Worm (Caenorhabditis elegans) whole organism, late embryonic: ENCODE data around the gene C25A11.2.

Source experiments
- C38D4.7 ChIP-seq: fragments of 200-800 bp; sonication (Bioruptor generic); optimal IDR thresholded peaks from 2 replicates; lab custom pipeline; 2018; ENCODE audit warnings: mild to moderate bottlenecking, missing genetic modification characterization, moderate library complexity, missing compliant biosample characterization
- K02D7.2 ChIP-seq: sonication (generic microtip); optimal IDR thresholded peaks from 2 replicates; lab custom pipeline; 2017; ENCODE audit warnings: mild to moderate bottlenecking, missing genetic modification characterization, missing compliant biosample characterization
- K09A11.1 ChIP-seq: sonication (generic microtip); optimal IDR thresholded peaks from 2 replicates; lab custom pipeline; 2017; ENCODE audit warnings: antibody characterized with exemption, mild to moderate bottlenecking, missing genetic modification characterization, missing compliant biosample characterization; ENCODE audit not compliant: insufficient read depth
- T23F11.4 ChIP-seq: fragments of 200-800 bp; sonication (Bioruptor generic); optimal IDR thresholded peaks from 2 replicates; lab custom pipeline; 2018; ENCODE audit warnings: mild to moderate bottlenecking, missing genetic modification characterization, missing compliant biosample characterization
- Y22D7AL.16 ChIP-seq: sonication (generic microtip); optimal IDR thresholded peaks from 2 replicates; lab custom pipeline; 2016; ENCODE audit warnings: missing genetic modification characterization, missing compliant biosample characterization
- ahr-1 ChIP-seq: sonication (generic microtip); optimal IDR thresholded peaks from 2 replicates; lab custom pipeline; 2016; ENCODE audit warnings: missing genetic modification characterization, missing compliant biosample characterization
- ama-1 ChIP-seq: fragments of 150-350 bp; optimal IDR thresholded peaks from 2 replicates; lab custom pipeline; 2014
- ceh-18 ChIP-seq: sonication (generic microtip); optimal IDR thresholded peaks from 2 replicates; lab custom pipeline; 2016; ENCODE audit warnings: missing genetic modification characterization, missing compliant biosample characterization
- ceh-2 ChIP-seq: sonication (generic microtip); optimal IDR thresholded peaks from 2 replicates; lab custom pipeline; 2016; ENCODE audit warnings: missing genotype, missing genetic modification characterization, missing compliant biosample characterization
- ceh-22 ChIP-seq: sonication (generic microtip); optimal IDR thresholded peaks from 2 replicates; lab custom pipeline; 2017; ENCODE audit warnings: missing biosample characterization, missing genetic modification characterization
- ceh-31 ChIP-seq: sonication (generic microtip); optimal IDR thresholded peaks from 2 replicates; lab custom pipeline; 2016; ENCODE audit warnings: missing genetic modification characterization, missing compliant biosample characterization
- ceh-48 ChIP-seq: sonication (generic microtip); optimal IDR thresholded peaks from 2 replicates; lab custom pipeline; 2016; ENCODE audit warnings: missing genetic modification characterization, inconsistent platforms, missing compliant biosample characterization
- elt-2 ChIP-seq: sonication (generic microtip); optimal IDR thresholded peaks from 2 replicates; lab custom pipeline; 2016; ENCODE audit warnings: missing genetic modification reagents, missing genetic modification characterization, missing compliant biosample characterization
- elt-4 ChIP-seq: sonication (generic microtip); optimal IDR thresholded peaks from 2 replicates; lab custom pipeline; 2016; ENCODE audit warnings: missing genetic modification characterization, missing compliant biosample characterization
- gmeb-2 ChIP-seq: sonication (generic microtip); optimal IDR thresholded peaks from 2 replicates; lab custom pipeline; 2016; ENCODE audit warnings: missing genetic modification characterization, inconsistent platforms, missing compliant biosample characterization
- hlh-13 ChIP-seq: fragments of 200-800 bp; sonication (Bioruptor generic); optimal IDR thresholded peaks from 2 replicates; lab custom pipeline; 2018; ENCODE audit warnings: mild to moderate bottlenecking, missing genetic modification characterization, missing compliant biosample characterization
- hlh-15 ChIP-seq: sonication (generic microtip); optimal IDR thresholded peaks from 2 replicates; lab custom pipeline; 2016; ENCODE audit warnings: missing genetic modification characterization, missing compliant biosample characterization
- hlh-30 ChIP-seq: sonication (generic microtip); optimal IDR thresholded peaks from 2 replicates; lab custom pipeline; 2017; ENCODE audit warnings: antibody characterized with exemption, missing genetic modification characterization, missing compliant biosample characterization; ENCODE audit not compliant: insufficient read depth
- hlh-6 ChIP-seq: sonication (generic microtip); optimal IDR thresholded peaks from 2 replicates; lab custom pipeline; 2016; ENCODE audit warnings: missing genotype, missing genetic modification characterization, missing compliant biosample characterization
- hlh-8 ChIP-seq: sonication (generic microtip); optimal IDR thresholded peaks from 2 replicates; lab custom pipeline; 2016; ENCODE audit warnings: missing genotype, missing genetic modification characterization, missing compliant biosample characterization
- lim-6 ChIP-seq: sonication (generic microtip); optimal IDR thresholded peaks from 2 replicates; lab custom pipeline; 2016; ENCODE audit warnings: missing genetic modification characterization, missing compliant biosample characterization
- madf-2 ChIP-seq: sonication (generic microtip); optimal IDR thresholded peaks from 2 replicates; lab custom pipeline; 2017; ENCODE audit warnings: missing genetic modification characterization, missing compliant biosample characterization
- nfya-1 ChIP-seq: sonication (generic microtip); optimal IDR thresholded peaks from 2 replicates; lab custom pipeline; 2017; ENCODE audit warnings: missing genetic modification characterization, mild to moderate bottlenecking, missing compliant biosample characterization, antibody characterized with exemption, moderate library complexity
- nhr-232 ChIP-seq: sonication (generic microtip); optimal IDR thresholded peaks from 2 replicates; lab custom pipeline; 2016; ENCODE audit warnings: missing genetic modification characterization, missing compliant biosample characterization
- npax-4 ChIP-seq: sonication (generic microtip); optimal IDR thresholded peaks from 2 replicates; lab custom pipeline; 2016; ENCODE audit warnings: missing genetic modification characterization, missing compliant biosample characterization
- odd-2 ChIP-seq: sonication (generic microtip); optimal IDR thresholded peaks from 2 replicates; lab custom pipeline; 2017; ENCODE audit warnings: antibody characterized with exemption, mild to moderate bottlenecking, missing genetic modification characterization, missing compliant biosample characterization
- pha-2 ChIP-seq: sonication (generic microtip); optimal IDR thresholded peaks from 2 replicates; lab custom pipeline; 2017; ENCODE audit warnings: mild to moderate bottlenecking, missing genetic modification characterization, missing compliant biosample characterization
- pqm-1 ChIP-seq: sonication (generic microtip); optimal IDR thresholded peaks from 2 replicates; lab custom pipeline; 2016; ENCODE audit warnings: missing genetic modification characterization, missing compliant biosample characterization
- ref-2 ChIP-seq: sonication (generic microtip); optimal IDR thresholded peaks from 2 replicates; lab custom pipeline; 2016; ENCODE audit warnings: missing genetic modification characterization, missing compliant biosample characterization
- rnt-1 ChIP-seq: sonication (generic microtip); optimal IDR thresholded peaks from 2 replicates; lab custom pipeline; 2016; ENCODE audit warnings: missing genetic modification characterization, missing compliant biosample characterization
- sdc-2 ChIP-seq: sonication (generic microtip); optimal IDR thresholded peaks from 2 replicates; lab custom pipeline; 2016; ENCODE audit warnings: missing genotype, missing genetic modification characterization, missing compliant biosample characterization
- sox-2 ChIP-seq: fragments of 200-800 bp; sonication (Bioruptor generic); IDR thresholded peaks from 2 replicates; pipeline ENCODE4 v1.3.6; 2022; ENCODE audit warnings: missing genetic modification reagents, missing genetic modification characterization, missing compliant biosample characterization
- syd-9 ChIP-seq: sonication (generic microtip); optimal IDR thresholded peaks from 2 replicates; lab custom pipeline; 2016; ENCODE audit warnings: mild to moderate bottlenecking, missing genetic modification characterization, moderate library complexity, missing compliant biosample characterization
- tbx-2 ChIP-seq: sonication (generic microtip); optimal IDR thresholded peaks from 2 replicates; lab custom pipeline; 2016; ENCODE audit warnings: missing genetic modification characterization, missing compliant biosample characterization
- ttx-3 ChIP-seq: sonication (generic microtip); optimal IDR thresholded peaks from 2 replicates; lab custom pipeline; 2016; ENCODE audit warnings: missing genetic modification reagents, missing genetic modification characterization, missing compliant biosample characterization
- unc-3 ChIP-seq, 2 experiments: fragments of 200-800 bp in 1 of 2; sonication (Bioruptor generic) in 1 of 2; sonication (generic microtip) in 1 of 2; conservative IDR thresholded peaks in 1 of 2; optimal IDR thresholded peaks in 1 of 2; 2 replicates each; pipeline versions ENCODE4 v1.3.6 to Lab custom; 2016 to 2022; ENCODE audit warnings: missing compliant biosample characterization in 2 of 2, missing genetic modification characterization in 2 of 2, missing genetic modification reagents in 1 of 2
- unc-42 ChIP-seq: sonication (generic microtip); optimal IDR thresholded peaks from 2 replicates; lab custom pipeline; 2016; ENCODE audit warnings: missing genotype, missing genetic modification characterization, missing compliant biosample characterization
- unc-55 ChIP-seq: sonication (generic microtip); optimal IDR thresholded peaks from 2 replicates; lab custom pipeline; 2017; ENCODE audit warnings: missing biosample characterization, missing genetic modification reagents, missing genetic modification characterization
- ztf-16 ChIP-seq: sonication (generic microtip); optimal IDR thresholded peaks from 2 replicates; lab custom pipeline; 2017; ENCODE audit warnings: missing genetic modification characterization, missing compliant biosample characterization

The C25A11.2 gene

DNA sequence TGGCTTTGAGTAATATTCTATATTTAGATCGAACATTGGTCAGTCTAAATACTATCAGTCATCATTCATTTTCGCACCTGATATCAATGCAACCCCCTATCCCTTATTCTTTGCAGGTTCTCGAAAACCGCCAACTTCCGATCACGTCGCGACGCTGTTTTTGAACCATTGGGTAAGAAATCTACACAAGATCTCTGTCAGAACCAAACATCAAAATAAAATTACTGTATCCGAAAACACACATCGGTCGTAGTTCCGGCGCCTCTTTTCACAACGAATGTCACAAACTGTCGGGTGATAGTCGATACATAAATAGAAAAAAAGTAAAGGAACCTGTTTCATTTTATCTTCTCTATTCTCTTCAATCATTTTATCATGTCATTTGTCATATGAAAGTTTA is 33.1 kb downstream of the C25A11.2 start:
- TF ChIP-seq Y22D7AL.16 (tag; lab: Kevin White, UChicago) (no peak), ceh-48 (no peak), syd-9 (tag; lab: Kevin White, UChicago) (no peak), gmeb-2 (no peak), hlh-13 (no peak), unc-3 (GFP tag; conservative IDR thresholded peaks at IDR 0.05; lab: Robert Waterston, UW) (no peak), unc-3 (tag; optimal IDR thresholded peaks at IDR 0.05; lab: Kevin White, UChicago) (no peak), C38D4.7 (GFP tag; lab: Kevin White, UChicago) (no peak), ama-1 (lab: Kevin White, UChicago) (no peak), lim-6 (tag; lab: Kevin White, UChicago) (no peak), K09A11.1 (no peak), elt-2 (tag; lab: Kevin White, UChicago) (no peak), hlh-15 (tag; lab: Kevin White, UChicago) (no peak), T23F11.4 (GFP tag; lab: Kevin White, UChicago) (no peak), hlh-8 (tag; lab: Kevin White, UChicago) (no peak), ceh-2 (tag; lab: Kevin White, UChicago) (no peak), pha-2 (tag; lab: Kevin White, UChicago) (no peak), pqm-1 (tag; lab: Kevin White, UChicago) (no peak), ref-2 (tag; lab: Kevin White, UChicago) (no peak), tbx-2 (no peak)

DNA sequence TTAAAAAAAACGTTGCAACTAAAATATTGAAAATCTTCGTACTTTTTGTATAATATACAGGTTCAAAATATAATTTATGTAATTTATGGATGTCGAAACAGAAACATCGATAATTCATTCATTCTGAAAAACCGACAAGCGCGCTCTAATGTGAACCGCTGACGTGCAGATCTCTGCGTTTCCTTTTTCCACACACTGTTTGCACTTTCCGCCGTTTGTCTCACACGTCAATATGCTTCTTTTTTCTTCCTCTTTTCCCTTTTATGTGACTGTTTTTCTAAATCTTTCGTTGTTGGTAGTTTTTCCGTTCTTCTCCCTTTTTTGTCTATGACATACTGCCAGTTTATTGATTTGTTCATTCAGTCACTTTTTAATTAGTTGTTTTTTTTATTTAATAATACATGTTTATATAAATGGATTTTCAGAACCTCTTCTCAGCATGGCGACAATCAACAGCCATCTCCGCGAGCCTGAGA is 36.4 kb downstream of the C25A11.2 start, which contains the start of gene tmbi-4:
Gene tmbi-4 (plus strand): TSS at position 426 of the 476 bp plus-strand sequence.
- no peak for TF ChIP-seq elt-4 (tag; lab: Kevin White, UChicago)
- TF ChIP-seq hlh-13 = no peak
- TF ChIP-seq unc-42 (tag; lab: Kevin White, UChicago) = peak; percentile 39
- TF ChIP-seq unc-55 = peak; percentile 66
- TF ChIP-seq nfya-1 = peak; percentile 34
- no peak for TF ChIP-seq tbx-2
- TF ChIP-seq nhr-232 (tag; lab: Kevin White, UChicago) = no peak
- TF ChIP-seq ztf-16 (tag; lab: Kevin White, UChicago) = no peak
- TF ChIP-seq hlh-15 (tag; lab: Kevin White, UChicago) = no peak
- TF ChIP-seq ceh-31 (tag; lab: Kevin White, UChicago) = peak; percentile 39
- no peak for TF ChIP-seq syd-9 (tag; lab: Kevin White, UChicago)
- peak; percentile 7 for TF ChIP-seq ceh-48
- TF ChIP-seq ceh-22 (tag; lab: Kevin White, UChicago) = no peak
- TF ChIP-seq, all 69 proteins: peak for 5

DNA sequence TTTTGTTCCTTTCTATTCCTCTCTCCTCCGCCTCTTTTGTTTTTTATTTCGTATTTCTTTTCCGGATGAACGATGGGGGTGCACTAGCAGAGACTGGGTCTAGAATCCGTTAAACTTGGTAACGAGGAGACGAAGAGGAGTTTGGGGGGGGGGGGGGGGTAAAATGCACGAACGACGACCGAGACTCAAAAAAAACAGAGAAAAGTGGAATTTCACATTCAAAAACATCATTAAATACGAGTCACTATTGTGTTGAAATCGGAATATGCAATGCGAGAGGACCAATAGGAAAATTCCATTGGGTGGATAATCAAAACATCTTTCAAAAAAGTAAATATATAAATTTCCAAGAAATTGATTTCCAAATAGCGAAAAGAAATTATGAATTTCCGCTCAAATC is 40.4 kb downstream of the C25A11.2 start, which contains the start of gene B0563.7:
Gene B0563.7 (minus strand): TSS at position 101 of the 400 bp plus-strand sequence.
- TF ChIP-seq ceh-18 (tag; lab: Kevin White, UChicago) (no peak), hlh-6 (no peak), ref-2 (tag; lab: Kevin White, UChicago) (no peak), unc-42 (tag; lab: Kevin White, UChicago) (no peak), madf-2 (tag; lab: Kevin White, UChicago) (no peak), ama-1 (lab: Kevin White, UChicago) (no peak), rnt-1 (no peak), odd-2 (tag; lab: Kevin White, UChicago) (no peak), ceh-48 (no peak), lim-6 (tag; lab: Kevin White, UChicago) (no peak), tbx-2 (no peak), Y22D7AL.16 (tag; lab: Kevin White, UChicago) (no peak)

DNA sequence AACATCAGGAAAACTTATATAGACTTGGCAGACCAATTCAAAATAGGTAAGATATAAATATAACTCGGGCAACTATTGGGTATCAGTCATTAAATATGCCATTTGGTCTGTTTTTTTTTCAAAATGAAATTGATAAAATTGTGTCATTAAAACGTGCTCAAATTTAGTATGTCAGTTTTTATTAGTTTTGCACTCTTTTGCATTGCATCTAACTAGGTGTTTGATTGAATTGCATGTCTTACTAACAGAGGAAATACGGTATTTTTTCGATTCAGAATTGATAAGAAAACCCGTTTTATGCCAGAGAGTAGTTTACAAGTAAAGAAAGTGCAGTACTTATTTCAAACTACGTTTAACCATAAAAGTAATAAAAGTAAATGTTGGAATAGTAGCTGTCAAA is 41.9 kb downstream of the C25A11.2 start:
- TF ChIP-seq K02D7.2 (tag; lab: Kevin White, UChicago) = no peak
- no peak for TF ChIP-seq hlh-30 (tag; lab: Kevin White, UChicago)
- TF ChIP-seq ceh-31 (tag; lab: Kevin White, UChicago) = no peak
- TF ChIP-seq pha-2 (tag; lab: Kevin White, UChicago) = no peak
- no peak for TF ChIP-seq elt-2 (tag; lab: Kevin White, UChicago)
- no peak for TF ChIP-seq sox-2 (GFP tag; lab: Robert Waterston, UW)
- no peak for TF ChIP-seq ttx-3 (tag; lab: Kevin White, UChicago)
- no peak for TF ChIP-seq C38D4.7 (GFP tag; lab: Kevin White, UChicago)
- TF ChIP-seq npax-4 (tag; lab: Kevin White, UChicago) = no peak
- TF ChIP-seq ahr-1 (tag; lab: Kevin White, UChicago) = no peak
- TF ChIP-seq sdc-2 = no peak
- no peak for TF ChIP-seq syd-9 (tag; lab: Kevin White, UChicago)
